Fruit fly (Drosophila melanogaster): ENCODE measurements around the gene CG13305.

Gene CG13305

DNA sequence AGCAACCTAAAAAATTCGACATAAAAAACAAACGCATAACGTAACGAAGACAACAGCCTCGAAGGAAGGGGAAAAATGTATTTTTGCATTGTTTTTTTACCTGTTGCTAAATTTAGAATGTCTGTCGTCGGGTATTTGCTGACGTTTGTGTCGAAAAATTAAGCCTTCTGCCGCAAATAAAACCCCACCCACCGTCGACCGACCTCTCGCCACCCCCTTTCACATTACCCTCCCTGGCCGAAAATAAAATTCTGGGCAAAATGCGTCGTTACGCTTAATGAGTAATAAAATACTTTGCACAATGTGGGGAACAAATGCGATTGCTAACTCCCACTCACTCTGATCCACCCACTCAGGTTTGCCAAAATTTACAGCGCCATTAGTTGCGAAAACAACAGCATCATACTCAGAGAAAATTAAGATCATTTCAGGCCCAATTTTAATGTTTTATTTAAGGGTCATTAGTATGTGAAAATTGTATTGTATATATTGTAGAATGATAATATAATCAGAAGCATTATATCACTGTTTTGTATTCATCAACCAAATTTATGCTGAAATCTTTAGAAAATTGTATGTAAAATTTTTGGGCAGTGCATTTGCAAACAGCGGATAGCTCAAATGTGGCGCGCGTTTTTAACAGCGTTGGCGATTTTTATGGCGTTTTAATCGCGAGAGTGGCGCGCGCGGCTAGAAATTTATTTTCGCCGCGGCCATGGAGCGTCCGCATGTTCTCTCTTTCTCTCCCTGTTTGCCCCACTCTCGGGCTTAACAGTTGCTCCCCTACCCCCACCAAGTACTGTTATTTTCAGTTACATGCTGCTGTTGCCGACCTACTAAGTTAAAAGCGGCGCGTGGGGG, 25.8 kb upstream of the CG13305 start:
- peak; percentile 43 for TF ChIP-seq tj (GFP tag; optimal IDR thresholded peaks at IDR 0.05)
- TF ChIP-seq pad (GFP tag; optimal IDR thresholded peaks at IDR 0.05) = peak; percentile 74
- peak; percentile 50 for TF ChIP-seq CG7101 (tag; optimal IDR thresholded peaks at IDR 0.05)
- no peak for TF ChIP-seq CG12768 (GFP tag; optimal IDR thresholded peaks at IDR 0.05)
- TF ChIP-seq Clk (GFP tag; optimal IDR thresholded peaks at IDR 0.05) = no peak
- TF ChIP-seq Hr96 (GFP tag; optimal IDR thresholded peaks at IDR 0.05) = peak; percentile 8
- no peak for TF ChIP-seq toe (GFP tag; optimal IDR thresholded peaks at IDR 0.05)
- TF ChIP-seq CG5204 (GFP tag; optimal IDR thresholded peaks at IDR 0.05) = peak; percentile 40
- TF ChIP-seq CG7045 (GFP tag; optimal IDR thresholded peaks at IDR 0.05) = no peak
- TF ChIP-seq CG11617 (GFP tag; optimal IDR thresholded peaks at IDR 0.05) = peak; percentile 51
- TF ChIP-seq ovo (GFP tag; optimal IDR thresholded peaks at IDR 0.05) = peak; percentile 69
- TF ChIP-seq Crg-1 (GFP tag; optimal IDR thresholded peaks at IDR 0.05) = no peak
- no peak for TF ChIP-seq cnc (optimal IDR thresholded peaks at IDR 0.05)
- no peak for TF ChIP-seq cic (GFP tag; optimal IDR thresholded peaks at IDR 0.05)
- TF ChIP-seq CG14711 (tag; optimal IDR thresholded peaks at IDR 0.05) = peak; percentile 32
- TF ChIP-seq CG1620 (GFP tag; optimal IDR thresholded peaks at IDR 0.05) = no peak
- TF ChIP-seq kay (GFP tag; ENCODE audit: borderline replicate concordance) = no peak

DNA sequence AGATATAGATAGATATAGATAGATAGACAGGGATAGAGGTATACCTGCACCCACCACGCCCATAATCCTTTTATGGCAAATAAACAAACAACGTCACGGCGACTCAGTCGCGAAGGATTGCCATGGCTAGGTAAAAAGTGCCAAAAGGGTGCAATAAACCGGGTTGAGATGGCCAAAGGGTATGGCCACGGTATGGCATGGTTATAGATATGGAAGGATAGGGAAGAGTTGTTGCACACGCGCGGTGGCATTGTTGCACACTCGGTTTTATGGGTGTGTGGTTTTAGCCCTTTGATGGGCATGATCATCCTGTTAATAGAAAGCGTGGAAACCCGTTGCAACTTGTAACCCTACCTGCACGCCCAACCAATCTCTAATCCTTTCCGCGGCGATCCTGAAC, 24.4 kb upstream of the CG13305 start:
- TF ChIP-seq bab1 (GFP tag; optimal IDR thresholded peaks at IDR 0.05) = no peak
- TF ChIP-seq CG14711 (tag; optimal IDR thresholded peaks at IDR 0.05) = no peak
- no peak for TF ChIP-seq CG11617 (GFP tag; optimal IDR thresholded peaks at IDR 0.05)
- TF ChIP-seq tj (GFP tag; optimal IDR thresholded peaks at IDR 0.05) = no peak
- no peak for TF ChIP-seq pad (GFP tag; optimal IDR thresholded peaks at IDR 0.05)
- TF ChIP-seq toe (GFP tag; optimal IDR thresholded peaks at IDR 0.05) = no peak
- TF ChIP-seq Clk (GFP tag; optimal IDR thresholded peaks at IDR 0.05) = no peak
- no peak for TF ChIP-seq CG7045 (GFP tag; optimal IDR thresholded peaks at IDR 0.05)
- no peak for TF ChIP-seq CG1620 (GFP tag; optimal IDR thresholded peaks at IDR 0.05)
- no peak for TF ChIP-seq CG12768 (GFP tag; optimal IDR thresholded peaks at IDR 0.05)
- TF ChIP-seq cnc (optimal IDR thresholded peaks at IDR 0.05) = no peak
- TF ChIP-seq kay (GFP tag; ENCODE audit: borderline replicate concordance) = no peak
- TF ChIP-seq Mnt (GFP tag; optimal IDR thresholded peaks at IDR 0.05) = no peak
- no peak for TF ChIP-seq ovo (GFP tag; optimal IDR thresholded peaks at IDR 0.05)
- TF ChIP-seq cic (GFP tag; optimal IDR thresholded peaks at IDR 0.05) = no peak
- TF ChIP-seq CG5204 (GFP tag; optimal IDR thresholded peaks at IDR 0.05) = no peak
- TF ChIP-seq CG33017 (tag; optimal IDR thresholded peaks at IDR 0.05) = no peak
- no peak for TF ChIP-seq Hr96 (GFP tag; optimal IDR thresholded peaks at IDR 0.05)

DNA sequence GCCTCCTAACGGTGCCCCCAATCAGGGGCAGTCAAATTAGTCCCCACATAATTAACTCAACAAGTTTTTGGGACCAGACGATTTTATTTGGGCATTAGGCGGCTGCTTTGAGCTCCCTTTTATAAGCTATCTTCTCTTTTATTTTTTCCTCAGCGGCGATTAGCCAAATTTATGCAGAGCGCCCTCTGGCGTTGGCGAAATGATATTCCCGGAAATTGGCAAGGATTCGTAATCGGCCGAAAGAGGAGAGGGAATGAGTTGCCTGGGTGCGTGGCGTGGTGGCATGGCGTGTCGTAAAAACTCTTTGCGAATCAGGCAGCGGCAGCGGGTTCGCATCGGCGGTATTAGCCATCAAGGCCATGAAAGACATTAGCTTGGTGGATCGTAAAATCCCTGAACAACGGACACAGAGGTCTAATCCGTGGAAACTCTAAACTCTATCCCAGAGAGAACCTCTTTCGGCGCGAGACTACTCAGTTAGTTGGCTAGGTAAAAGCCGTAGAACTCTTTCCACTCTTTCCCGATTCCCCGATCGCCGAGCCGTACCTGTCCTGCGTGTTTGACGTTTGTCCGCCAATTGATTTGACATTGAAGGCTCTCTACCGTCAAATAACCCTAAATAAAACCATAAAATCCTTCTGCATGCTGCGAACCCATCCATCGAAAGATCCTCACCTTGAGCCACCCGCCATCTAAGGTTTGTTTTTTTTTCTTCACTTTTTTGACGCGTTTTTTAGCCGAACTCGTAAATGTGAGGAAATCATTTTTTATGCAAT, 23.4 kb upstream of the CG13305 start:
- TF ChIP-seq Hr96 (GFP tag; optimal IDR thresholded peaks at IDR 0.05) = no peak
- no peak for TF ChIP-seq Crg-1 (GFP tag; optimal IDR thresholded peaks at IDR 0.05)
- no peak for TF ChIP-seq cic (GFP tag; optimal IDR thresholded peaks at IDR 0.05)
- no peak for TF ChIP-seq CG7101 (tag; optimal IDR thresholded peaks at IDR 0.05)
- TF ChIP-seq tj (GFP tag; optimal IDR thresholded peaks at IDR 0.05) = no peak
- TF ChIP-seq cnc (optimal IDR thresholded peaks at IDR 0.05) = no peak
- no peak for TF ChIP-seq CG33017 (tag; optimal IDR thresholded peaks at IDR 0.05)
- TF ChIP-seq CG7045 (GFP tag; optimal IDR thresholded peaks at IDR 0.05) = no peak
- no peak for TF ChIP-seq pad (GFP tag; optimal IDR thresholded peaks at IDR 0.05)
- TF ChIP-seq kay (GFP tag; ENCODE audit: borderline replicate concordance) = no peak
- no peak for TF ChIP-seq CG12768 (GFP tag; optimal IDR thresholded peaks at IDR 0.05)
- TF ChIP-seq CG11617 (GFP tag; optimal IDR thresholded peaks at IDR 0.05) = no peak

DNA sequence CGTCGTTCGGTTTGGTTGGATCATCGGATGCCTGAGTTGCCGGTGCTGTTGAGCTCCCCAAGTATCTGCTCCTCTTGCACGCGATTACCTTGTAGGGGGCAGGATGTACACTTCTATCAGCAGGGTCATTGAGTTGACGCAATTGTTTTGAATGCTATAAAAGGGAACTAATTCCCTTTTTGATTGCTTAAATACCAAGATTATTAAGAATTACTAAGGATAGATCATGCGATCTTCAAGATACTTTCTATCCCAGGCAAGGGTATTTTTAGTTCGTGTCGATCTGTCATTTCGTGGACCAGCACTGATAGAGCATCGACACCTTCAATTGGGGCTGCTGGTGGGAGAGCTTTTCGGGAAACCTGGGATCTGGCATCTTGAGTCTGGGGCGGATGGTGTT, 22.5 kb upstream of the CG13305 start:
- TF ChIP-seq Mnt (GFP tag; optimal IDR thresholded peaks at IDR 0.05) (no peak), CG14711 (tag; optimal IDR thresholded peaks at IDR 0.05) (no peak), toe (GFP tag; optimal IDR thresholded peaks at IDR 0.05) (no peak), CG7045 (GFP tag; optimal IDR thresholded peaks at IDR 0.05) (no peak), tj (GFP tag; optimal IDR thresholded peaks at IDR 0.05) (no peak), cic (GFP tag; optimal IDR thresholded peaks at IDR 0.05) (no peak), CG33017 (tag; optimal IDR thresholded peaks at IDR 0.05) (no peak), CG7101 (tag; optimal IDR thresholded peaks at IDR 0.05) (no peak), bab1 (GFP tag; optimal IDR thresholded peaks at IDR 0.05) (no peak), ovo (GFP tag; optimal IDR thresholded peaks at IDR 0.05) (no peak), CG5204 (GFP tag; optimal IDR thresholded peaks at IDR 0.05) (no peak), CG12768 (GFP tag; optimal IDR thresholded peaks at IDR 0.05) (no peak), Crg-1 (GFP tag; optimal IDR thresholded peaks at IDR 0.05) (no peak), cnc (optimal IDR thresholded peaks at IDR 0.05) (no peak), kay (GFP tag; ENCODE audit: borderline replicate concordance) (no peak), Clk (GFP tag; optimal IDR thresholded peaks at IDR 0.05) (no peak), CG1620 (GFP tag; optimal IDR thresholded peaks at IDR 0.05) (no peak), pad (GFP tag; optimal IDR thresholded peaks at IDR 0.05) (no peak), Hr96 (GFP tag; optimal IDR thresholded peaks at IDR 0.05) (no peak)

DNA sequence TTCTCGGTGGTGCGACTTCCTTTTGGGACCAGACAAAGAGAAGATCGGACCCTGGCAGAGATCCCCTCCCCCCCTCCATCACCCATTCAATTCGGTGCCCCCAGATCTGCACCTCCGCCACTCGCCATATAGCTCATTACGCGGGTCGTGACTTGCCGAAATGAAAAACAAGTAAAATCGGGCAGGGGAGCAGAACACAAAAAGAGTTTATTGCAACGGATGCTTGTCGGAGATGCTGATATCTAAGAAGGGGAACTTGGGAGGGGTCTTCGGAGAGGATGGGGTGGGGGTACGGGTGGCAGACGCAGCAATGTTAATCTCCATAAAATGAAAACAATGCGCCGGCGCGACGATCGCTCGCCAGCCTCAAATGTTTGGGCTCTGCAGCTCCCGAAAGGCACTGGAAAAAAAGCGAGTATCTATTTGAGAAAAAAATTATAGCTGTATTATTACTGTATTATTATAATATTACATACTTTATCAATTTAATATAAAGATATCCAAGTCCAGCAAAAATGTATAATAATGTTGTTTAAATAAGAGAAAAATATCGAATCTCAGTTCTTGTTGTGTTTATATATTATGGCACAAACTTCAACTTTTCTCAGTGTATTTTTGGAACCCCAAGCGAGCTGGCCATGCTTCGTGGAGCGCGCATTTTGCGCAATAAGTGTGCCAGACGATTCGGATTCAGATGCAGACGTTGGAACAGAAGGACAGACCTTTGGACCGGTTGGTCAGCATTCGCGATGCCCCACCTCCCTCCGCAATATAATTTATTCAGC, 21.4 kb upstream of the CG13305 start:
- TF ChIP-seq Mnt (GFP tag; optimal IDR thresholded peaks at IDR 0.05) (no peak), kay (GFP tag; ENCODE audit: borderline replicate concordance) (no peak), Crg-1 (GFP tag; optimal IDR thresholded peaks at IDR 0.05) (no peak), cic (GFP tag; optimal IDR thresholded peaks at IDR 0.05) (no peak), toe (GFP tag; optimal IDR thresholded peaks at IDR 0.05) (no peak), CG7045 (GFP tag; optimal IDR thresholded peaks at IDR 0.05) (no peak), CG12768 (GFP tag; optimal IDR thresholded peaks at IDR 0.05) (no peak), CG33017 (tag; optimal IDR thresholded peaks at IDR 0.05) (no peak), Hr96 (GFP tag; optimal IDR thresholded peaks at IDR 0.05) (no peak), cnc (optimal IDR thresholded peaks at IDR 0.05) (no peak), CG5204 (GFP tag; optimal IDR thresholded peaks at IDR 0.05) (no peak), CG14711 (tag; optimal IDR thresholded peaks at IDR 0.05) (no peak), Clk (GFP tag; optimal IDR thresholded peaks at IDR 0.05) (no peak), CG1620 (GFP tag; optimal IDR thresholded peaks at IDR 0.05) (no peak), ovo (GFP tag; optimal IDR thresholded peaks at IDR 0.05) (no peak), CG11617 (GFP tag; optimal IDR thresholded peaks at IDR 0.05) (no peak), bab1 (GFP tag; optimal IDR thresholded peaks at IDR 0.05) (no peak), CG7101 (tag; optimal IDR thresholded peaks at IDR 0.05) (no peak), pad (GFP tag; optimal IDR thresholded peaks at IDR 0.05) (no peak)
